Worm (Caenorhabditis elegans) whole organism, L3 larva: ENCODE results near the gene helq-1.

Experiments used
- R02D3.7 ChIP-seq: fragments of 150-350 bp; optimal IDR thresholded peaks from 2 replicates; lab custom pipeline; 2014; ENCODE audit warnings: missing biosample characterization, missing genetic modification characterization
- ZK546.5 ChIP-seq: sonication (generic microtip); optimal IDR thresholded peaks from 2 replicates; lab custom pipeline; 2017; ENCODE audit warnings: missing biosample characterization, missing genetic modification characterization
- aly-2 ChIP-seq: fragments of 150-350 bp; optimal IDR thresholded peaks from 2 replicates; lab custom pipeline; 2014; ENCODE audit warnings: missing biosample characterization, missing genetic modification characterization
- ama-1 ChIP-seq: fragments of 150-350 bp; optimal IDR thresholded peaks from 2 replicates; lab custom pipeline; 2018
- ceh-16 ChIP-seq: sonication (generic microtip); optimal IDR thresholded peaks from 2 replicates; lab custom pipeline; 2017; ENCODE audit warnings: missing biosample characterization, missing genetic modification characterization
- ceh-28 ChIP-seq: fragments of 150-350 bp; optimal IDR thresholded peaks from 2 replicates; lab custom pipeline; 2014; ENCODE audit warnings: missing biosample characterization, missing genetic modification reagents, missing genetic modification characterization
- ceh-82 ChIP-seq: fragments of 150-350 bp; optimal IDR thresholded peaks from 2 replicates; lab custom pipeline; 2014; ENCODE audit warnings: missing biosample characterization, missing genetic modification characterization
- ceh-9 ChIP-seq: sonication (generic microtip); optimal IDR thresholded peaks from 2 replicates; lab custom pipeline; 2018; ENCODE audit warnings: missing biosample characterization, missing genetic modification characterization
- daf-12 ChIP-seq: fragments of 150-350 bp; optimal IDR thresholded peaks from 2 replicates; lab custom pipeline; 2014; ENCODE audit warnings: missing biosample characterization, missing genetic modification reagents, missing genetic modification characterization
- egl-27 ChIP-seq: sonication (generic microtip); optimal IDR thresholded peaks from 4 replicates; lab custom pipeline; 2017; ENCODE audit warnings: missing biosample characterization, missing genetic modification reagents, missing genetic modification characterization
- egl-5 ChIP-seq: fragments of 150-350 bp; optimal IDR thresholded peaks from 2 replicates; lab custom pipeline; 2017; ENCODE audit warnings: missing biosample characterization, missing genetic modification reagents, missing genetic modification characterization, inconsistent platforms
- elt-1 ChIP-seq: fragments of 150-350 bp; optimal IDR thresholded peaks from 2 replicates; lab custom pipeline; 2014; ENCODE audit warnings: missing biosample characterization, missing genetic modification characterization
- elt-2 ChIP-seq: sonication (generic microtip); optimal IDR thresholded peaks from 2 replicates; lab custom pipeline; 2016; ENCODE audit warnings: missing genetic modification reagents, mild to moderate bottlenecking, missing genetic modification characterization, missing compliant biosample characterization
- elt-3 ChIP-seq, 3 experiments: fragments of 150-350 bp in 1 of 3; sonication (generic microtip) in 2 of 3; optimal IDR thresholded peaks; 2 replicates in 2 of 3; 4 replicates in 1 of 3; lab custom pipeline; 2014 to 2017; ENCODE audit warnings: missing biosample characterization in 3 of 3, missing genetic modification characterization in 3 of 3
- eor-1 ChIP-seq, 2 experiments: fragments of 150-350 bp; optimal IDR thresholded peaks; 2 replicates each; lab custom pipeline; 2014 to 2018; ENCODE audit warnings: missing biosample characterization in 2 of 2, missing genetic modification characterization in 2 of 2
- fkh-10 ChIP-seq: sonication (generic microtip); optimal IDR thresholded peaks from 2 replicates; lab custom pipeline; 2017; ENCODE audit warnings: missing biosample characterization, missing genetic modification reagents, missing genetic modification characterization
- fkh-2 ChIP-seq: fragments of 150-350 bp; optimal IDR thresholded peaks from 2 replicates; lab custom pipeline; 2014; ENCODE audit warnings: missing biosample characterization, missing genetic modification reagents, missing genetic modification characterization
- fos-1 ChIP-seq: fragments of 150-350 bp; optimal IDR thresholded peaks from 2 replicates; lab custom pipeline; 2014; ENCODE audit warnings: missing biosample characterization, missing genetic modification characterization
- hmg-11 ChIP-seq: sonication (generic microtip); optimal IDR thresholded peaks from 2 replicates; lab custom pipeline; 2016; ENCODE audit warnings: missing genetic modification characterization, missing compliant biosample characterization
- jun-1 ChIP-seq: fragments of 150-350 bp; optimal IDR thresholded peaks from 2 replicates; lab custom pipeline; 2014; ENCODE audit warnings: missing biosample characterization, missing genetic modification reagents, missing genetic modification characterization
- lin-15B ChIP-seq: fragments of 150-350 bp; optimal IDR thresholded peaks from 2 replicates; lab custom pipeline; 2014; ENCODE audit warnings: missing biosample characterization, missing genetic modification characterization
- lin-39 ChIP-seq: fragments of 150-350 bp; optimal IDR thresholded peaks from 2 replicates; lab custom pipeline; 2018; ENCODE audit warnings: missing biosample characterization, missing genetic modification reagents, missing genetic modification characterization
- lsy-12 ChIP-seq: sonication (generic microtip); optimal IDR thresholded peaks from 2 replicates; lab custom pipeline; 2016; ENCODE audit warnings: mild to moderate bottlenecking, missing genetic modification characterization, missing compliant biosample characterization
- mdl-1 ChIP-seq: fragments of 150-350 bp; optimal IDR thresholded peaks from 2 replicates; lab custom pipeline; 2014; ENCODE audit warnings: missing biosample characterization, missing genetic modification characterization
- mml-1 ChIP-seq: fragments of 150-350 bp; sonication (generic microtip); optimal IDR thresholded peaks from 3 replicates; lab custom pipeline; 2014; ENCODE audit warnings: missing biosample characterization, missing genetic modification characterization
- nfya-1 ChIP-seq: sonication (generic microtip); optimal IDR thresholded peaks from 2 replicates; lab custom pipeline; 2017; ENCODE audit warnings: missing genetic modification characterization, mild to moderate bottlenecking, missing compliant biosample characterization, antibody characterized with exemption, moderate library complexity; ENCODE audit not compliant: insufficient read depth
- nhr-11 ChIP-seq: fragments of 150-350 bp; optimal IDR thresholded peaks from 2 replicates; lab custom pipeline; 2014; ENCODE audit warnings: missing biosample characterization, missing genetic modification characterization
- nhr-12 ChIP-seq: fragments of 150-350 bp; optimal IDR thresholded peaks from 2 replicates; lab custom pipeline; 2014; ENCODE audit warnings: missing biosample characterization, missing genetic modification characterization
- nhr-23 ChIP-seq: fragments of 150-350 bp; optimal IDR thresholded peaks from 2 replicates; lab custom pipeline; 2014; ENCODE audit warnings: missing biosample characterization, missing genetic modification reagents, missing genetic modification characterization
- nhr-237 ChIP-seq: fragments of 150-350 bp; optimal IDR thresholded peaks from 2 replicates; lab custom pipeline; 2014; ENCODE audit warnings: missing biosample characterization, missing genetic modification characterization
- nhr-25 ChIP-seq: sonication (generic microtip); optimal IDR thresholded peaks from 2 replicates; lab custom pipeline; 2017; ENCODE audit warnings: missing biosample characterization, missing genetic modification characterization
- nhr-28 ChIP-seq: fragments of 150-350 bp; optimal IDR thresholded peaks from 2 replicates; lab custom pipeline; 2014; ENCODE audit warnings: missing biosample characterization, missing genetic modification characterization
- nhr-43 ChIP-seq: sonication (generic microtip); optimal IDR thresholded peaks from 2 replicates; lab custom pipeline; 2016; ENCODE audit warnings: mild to moderate bottlenecking, missing genetic modification characterization, missing compliant biosample characterization; ENCODE audit not compliant: poor library complexity, severe bottlenecking
- nhr-67 ChIP-seq: fragments of 150-350 bp; optimal IDR thresholded peaks from 2 replicates; lab custom pipeline; 2014; ENCODE audit warnings: missing biosample characterization, missing genetic modification characterization
- nhr-76 ChIP-seq: fragments of 150-350 bp; sonication (generic microtip); optimal IDR thresholded peaks from 5 replicates; lab custom pipeline; 2014; ENCODE audit warnings: missing biosample characterization, missing genetic modification characterization
- nhr-77 ChIP-seq: fragments of 150-350 bp; optimal IDR thresholded peaks from 2 replicates; lab custom pipeline; 2014; ENCODE audit warnings: missing biosample characterization, missing genetic modification characterization
- pha-4 ChIP-seq: fragments of 150-350 bp; optimal IDR thresholded peaks from 2 replicates; lab custom pipeline; 2014; ENCODE audit warnings: missing biosample characterization, missing genetic modification reagents, missing genetic modification characterization
- pqm-1 ChIP-seq: fragments of 150-350 bp; optimal IDR thresholded peaks from 2 replicates; lab custom pipeline; 2017; ENCODE audit warnings: missing biosample characterization, missing genetic modification characterization, inconsistent platforms
- sea-2 ChIP-seq: fragments of 150-350 bp; sonication (generic microtip); optimal IDR thresholded peaks from 4 replicates; lab custom pipeline; 2014; ENCODE audit warnings: missing biosample characterization, missing genetic modification reagents, missing genetic modification characterization
- skn-1 ChIP-seq: fragments of 150-350 bp; optimal IDR thresholded peaks from 2 replicates; lab custom pipeline; 2014; ENCODE audit warnings: missing biosample characterization, missing genetic modification characterization
- snpc-4 ChIP-seq: fragments of 150-350 bp; optimal IDR thresholded peaks from 2 replicates; lab custom pipeline; 2014; ENCODE audit warnings: missing biosample characterization, missing genetic modification characterization
- tbx-2 ChIP-seq: sonication (generic microtip); optimal IDR thresholded peaks from 2 replicates; lab custom pipeline; 2016; ENCODE audit warnings: mild to moderate bottlenecking, missing genetic modification characterization, missing compliant biosample characterization
- unc-39 ChIP-seq: sonication (generic microtip); optimal IDR thresholded peaks from 4 replicates; lab custom pipeline; 2017; ENCODE audit warnings: missing biosample characterization, missing genetic modification characterization
- unc-62 ChIP-seq: fragments of 150-350 bp; sonication (generic microtip); optimal IDR thresholded peaks from 4 replicates; lab custom pipeline; 2014; ENCODE audit warnings: missing biosample characterization, missing genetic modification reagents, missing genetic modification characterization
- zag-1 ChIP-seq: fragments of 150-350 bp; optimal IDR thresholded peaks from 2 replicates; lab custom pipeline; 2014; ENCODE audit warnings: missing biosample characterization, missing genetic modification characterization
- ztf-11 ChIP-seq: fragments of 150-350 bp; optimal IDR thresholded peaks from 2 replicates; lab custom pipeline; 2014; ENCODE audit warnings: missing biosample characterization, missing genetic modification characterization
- ztf-4 ChIP-seq: fragments of 150-350 bp; optimal IDR thresholded peaks from 2 replicates; lab custom pipeline; 2014; ENCODE audit warnings: missing biosample characterization, missing genetic modification characterization

The helq-1 gene

ce11 chrIII:627838-628237 is 40.9 kb upstream of the helq-1 start, which contains the start of gene T19C3.5:
TSS of gene T19C3.5 (minus strand) at chrIII:627938.
- TF ChIP-seq fkh-10 (GFP tag; lab: Kevin White, UChicago) (no peak), nhr-76 (no peak), daf-12 (no peak), ama-1 (lab: Kevin White, UChicago) (no peak), ceh-82 (no peak), nhr-77 (tag; lab: Kevin White, UChicago) (no peak)
- TF ChIP-seq, all 47 proteins: peak for 0

- no peak for TF ChIP-seq nhr-11 (tag; lab: Kevin White, UChicago)
- no peak for TF ChIP-seq eor-1 (tag; optimal IDR thresholded peaks at IDR 0.05; lab: Kevin White, UChicago)
- TF ChIP-seq lsy-12 (tag; lab: Kevin White, UChicago): no peak
- TF ChIP-seq, all 47 proteins: peak for 0
Measured at ce11 chrIII:626091-626490, 39.2 kb upstream of the helq-1 start.

- TF ChIP-seq nhr-237 (no peak), egl-27 (peak; percentile 39), ceh-28 (tag; lab: Kevin White, UChicago) (peak; percentile 50), elt-1 (peak; percentile 67), pha-4 (tag; lab: Kevin White, UChicago) (peak; percentile 96), R02D3.7 (tag; lab: Kevin White, UChicago) (peak; percentile 34), mml-1 (tag; lab: Kevin White, UChicago) (no peak), ceh-16 (tag; lab: Kevin White, UChicago) (no peak), nhr-28 (tag; lab: Kevin White, UChicago) (no peak), nhr-12 (no peak), fkh-10 (GFP tag; lab: Kevin White, UChicago) (no peak), nhr-25 (tag; lab: Kevin White, UChicago) (peak; percentile 88), nhr-43 (peak; percentile 15), nhr-77 (tag; lab: Kevin White, UChicago) (no peak), ceh-9 (tag; lab: Kevin White, UChicago) (no peak), lsy-12 (tag; lab: Kevin White, UChicago) (no peak), nhr-76 (no peak), nfya-1 (tag; lab: Kevin White, UChicago) (peak; percentile 91), ceh-82 (no peak), eor-1 (tag; optimal IDR thresholded peaks at IDR 0.05; lab: Kevin White, UChicago) (no peak), ZK546.5 (tag; lab: Kevin White, UChicago) (no peak), daf-12 (no peak), elt-2 (tag; lab: Kevin White, UChicago) (peak; percentile 97), unc-39 (no peak), ama-1 (lab: Kevin White, UChicago) (no peak), aly-2 (tag; lab: Kevin White, UChicago) (no peak), lin-39 (tag; lab: Kevin White, UChicago) (peak; percentile 91), ztf-11 (tag; lab: Kevin White, UChicago) (no peak), fos-1 (tag; lab: Kevin White, UChicago) (no peak), nhr-23 (peak; percentile 83), pqm-1 (tag; lab: Kevin White, UChicago) (peak; percentile 97), jun-1 (peak; percentile 79), nhr-67 (no peak), sea-2 (GFP tag; lab: Kevin White, UChicago) (no peak), unc-62 (GFP tag; lab: Kevin White, UChicago) (peak; percentile 82), ztf-4 (no peak), lin-15B (peak; percentile 76), tbx-2 (tag; lab: Kevin White, UChicago) (peak; percentile 39), fkh-2 (tag; lab: Kevin White, UChicago) (no peak), snpc-4 (tag; lab: Kevin White, UChicago) (peak; percentile 91), zag-1 (tag; lab: Kevin White, UChicago) (peak; percentile 36), skn-1 (tag; lab: Kevin White, UChicago) (peak; percentile 57), nhr-11 (tag; lab: Kevin White, UChicago) (no peak), mdl-1 (tag; lab: Kevin White, UChicago) (peak; percentile 80), egl-5 (tag; lab: Kevin White, UChicago) (peak; percentile 87), elt-3 (tag; optimal IDR thresholded peaks at IDR 0.05; lab: Kevin White, UChicago) (peak in 1 of 3 experiments; percentile 28), hmg-11 (tag; lab: Kevin White, UChicago) (peak; percentile 88)
Measured at ce11 chrIII:623754-624153, 36.8 kb upstream of the helq-1 start.
